Worm (Caenorhabditis elegans) whole organism, young adult: ENCODE data around the gene klo-2.

ENCODE experiments used
- B0035.1 ChIP-seq: sonication (generic microtip); optimal IDR thresholded peaks from 2 replicates; lab custom pipeline; 2016; ENCODE audit warnings: missing genetic modification characterization, mild to moderate bottlenecking, missing compliant biosample characterization, missing genotype, missing genetic modification reagents
- ets-4 ChIP-seq: fragments of 200-800 bp; sonication (Bioruptor generic); optimal IDR thresholded peaks from 2 replicates; lab custom pipeline; 2018; ENCODE audit warnings: mild to moderate bottlenecking, missing genetic modification characterization, missing compliant biosample characterization
- lsl-1 ChIP-seq: fragments of 200-800 bp; sonication (Bioruptor generic); optimal IDR thresholded peaks from 2 replicates; lab custom pipeline; 2018; ENCODE audit warnings: mild to moderate bottlenecking, missing genetic modification characterization, moderate library complexity, missing compliant biosample characterization
- snpc-3.4 ChIP-seq: sonication (generic microtip); optimal IDR thresholded peaks from 2 replicates; lab custom pipeline; 2017; ENCODE audit warnings: missing genetic modification characterization, mild to moderate bottlenecking, missing compliant biosample characterization, antibody characterized with exemption, moderate library complexity, missing genotype, missing genetic modification reagents
- unc-62 ChIP-seq: fragments of 150-350 bp; optimal IDR thresholded peaks from 2 replicates; lab custom pipeline; 2014; ENCODE audit warnings: missing biosample characterization, missing genetic modification reagents, missing genetic modification characterization
- ztf-18 ChIP-seq: sonication (generic microtip); optimal IDR thresholded peaks from 2 replicates; lab custom pipeline; 2016; ENCODE audit warnings: missing genotype, mild to moderate bottlenecking, missing genetic modification characterization, missing compliant biosample characterization
- ztf-28 ChIP-seq: fragments of 200-800 bp; sonication (Bioruptor generic); IDR thresholded peaks from 2 replicates; pipeline ENCODE4 v1.3.6; 2022; ENCODE audit warnings: missing genetic modification reagents, missing genetic modification characterization, missing compliant biosample characterization

ce11 chrIII:2432925-2433324 lies 13.1 kb upstream of the klo-2 start:
- TF ChIP-seq B0035.1 (tag; lab: Kevin White, UChicago), result no peak
- no peak for TF ChIP-seq lsl-1
- no peak for TF ChIP-seq ztf-18 (tag; lab: Kevin White, UChicago)
- TF ChIP-seq ztf-28, result no peak
- TF ChIP-seq unc-62 (GFP tag; lab: Kevin White, UChicago), result no peak
- no peak for TF ChIP-seq snpc-3.4
- no peak for TF ChIP-seq ets-4 (GFP tag; lab: Kevin White, UChicago)
